Fruit fly (Drosophila melanogaster) whole organism, embryonic: ENCODE results near the gene put.
A peak's percentile ranks its signal among the peaks of the same experiment; 100 is the strongest.

Source experiments
- Awh ChIP-seq: fragments of 200-800 bp; sonication (Bioruptor generic); IDR thresholded peaks from 2 replicates; pipeline ENCODE4, ENCODE4 v1.3.6; 2022; ENCODE audit warnings: missing biosample characterization, missing genetic modification characterization
- CG10321 ChIP-seq: fragments of 200-800 bp; sonication (Bioruptor generic); IDR thresholded peaks from 2 replicates; pipeline ENCODE4 v1.3.6; 2022; ENCODE audit warnings: missing biosample characterization, missing genetic modification characterization
- CG10462 ChIP-seq: fragments of 200-800 bp; sonication (Bioruptor generic); optimal IDR thresholded peaks from 2 replicates; lab custom pipeline; 2016; ENCODE audit warnings: missing biosample characterization, missing genetic modification characterization
- CG12391 ChIP-seq: fragments of 200-800 bp; sonication (Bioruptor generic); optimal IDR thresholded peaks from 3 replicates; lab custom pipeline; 2018; ENCODE audit warnings: missing biosample characterization, mild to moderate bottlenecking, missing genetic modification characterization, moderate library complexity
- CG12769 ChIP-seq: fragments of 200-800 bp; sonication (Bioruptor generic); optimal IDR thresholded peaks from 2 replicates; lab custom pipeline; 2019; ENCODE audit warnings: missing biosample characterization, mild to moderate bottlenecking, missing genetic modification characterization, moderate library complexity
- CG15269 ChIP-seq: fragments of 200-800 bp; sonication (Bioruptor generic); optimal IDR thresholded peaks from 2 replicates; lab custom pipeline; 2018; ENCODE audit warnings: missing biosample characterization, mild to moderate bottlenecking, missing genetic modification characterization, moderate library complexity
- CG1529 ChIP-seq: fragments of 200-800 bp; sonication (Bioruptor generic); optimal IDR thresholded peaks from 3 replicates; lab custom pipeline; 2018; ENCODE audit warnings: missing biosample characterization, missing genetic modification characterization
- CG15514 ChIP-seq: fragments of 200-800 bp; sonication (Bioruptor generic); optimal IDR thresholded peaks from 3 replicates; lab custom pipeline; 2017; ENCODE audit warnings: missing biosample characterization, missing genetic modification characterization, mild to moderate bottlenecking, moderate library complexity, missing genetic modification reagents
- CG18011 ChIP-seq: fragments of 200-800 bp; sonication (Bioruptor generic); optimal IDR thresholded peaks from 2 replicates; lab custom pipeline; 2017; ENCODE audit warnings: missing biosample characterization, missing genetic modification characterization, mild to moderate bottlenecking, moderate library complexity, missing genotype
- CG18619 ChIP-seq: fragments of 200-800 bp; sonication (Bioruptor generic); optimal IDR thresholded peaks from 3 replicates; lab custom pipeline; 2017; ENCODE audit warnings: missing biosample characterization, mild to moderate bottlenecking, missing genetic modification characterization
- CG2129 ChIP-seq: fragments of 200-800 bp; sonication (Bioruptor generic); IDR thresholded peaks from 2 replicates; pipeline ENCODE4 v1.3.6; 2022; ENCODE audit warnings: missing biosample characterization, missing genetic modification characterization; ENCODE audit not compliant: partially characterized antibody
- CG31224 ChIP-seq: fragments of 200-800 bp; sonication (Bioruptor generic); IDR thresholded peaks from 2 replicates; pipeline ENCODE4 v1.3.6; 2022; ENCODE audit warnings: missing biosample characterization, missing genetic modification characterization
- CG31365 ChIP-seq: fragments of 200-800 bp; sonication (Bioruptor generic); optimal IDR thresholded peaks from 2 replicates; lab custom pipeline; 2018; ENCODE audit warnings: missing biosample characterization, mild to moderate bottlenecking, missing genetic modification characterization
- CG33557 ChIP-seq: fragments of 200-800 bp; sonication (Bioruptor generic); optimal IDR thresholded peaks from 2 replicates; lab custom pipeline; 2019; ENCODE audit warnings: missing biosample characterization, mild to moderate bottlenecking, missing genetic modification characterization, moderate library complexity
- CG4820 ChIP-seq: fragments of 200-800 bp; sonication (Bioruptor generic); optimal IDR thresholded peaks from 3 replicates; lab custom pipeline; 2016; ENCODE audit warnings: missing biosample characterization, missing genetic modification characterization
- CG6683 ChIP-seq: fragments of 200-800 bp; sonication (Bioruptor generic); optimal IDR thresholded peaks from 2 replicates; lab custom pipeline; 2017; ENCODE audit warnings: missing biosample characterization, mild to moderate bottlenecking, missing genetic modification characterization, missing genetic modification reagents
- CG6689 ChIP-seq: fragments of 200-800 bp; sonication (Bioruptor generic); IDR thresholded peaks from 2 replicates; pipeline ENCODE4 v1.3.6; 2022; ENCODE audit warnings: missing biosample characterization, missing genetic modification characterization
- CG7839 ChIP-seq: fragments of 200-800 bp; sonication (Bioruptor generic); optimal IDR thresholded peaks from 3 replicates; lab custom pipeline; 2018; ENCODE audit warnings: missing biosample characterization, mild to moderate bottlenecking, missing genetic modification characterization, moderate library complexity
- CG8281 ChIP-seq: fragments of 200-800 bp; sonication (Bioruptor generic); optimal IDR thresholded peaks from 2 replicates; lab custom pipeline; 2018; ENCODE audit warnings: missing biosample characterization, mild to moderate bottlenecking, missing genetic modification characterization, moderate library complexity
- CG8765 ChIP-seq: fragments of 200-800 bp; sonication (Bioruptor generic); IDR thresholded peaks from 2 replicates; pipeline ENCODE4 v1.3.6; 2022; ENCODE audit warnings: missing biosample characterization, missing genetic modification characterization
- CG8924 ChIP-seq: fragments of 200-800 bp; optimal IDR thresholded peaks from 3 replicates; lab custom pipeline; 2019; ENCODE audit warnings: missing biosample characterization, mild to moderate bottlenecking, missing genetic modification characterization, moderate library complexity
- D19A ChIP-seq: fragments of 200-800 bp; optimal IDR thresholded peaks from 3 replicates; lab custom pipeline; 2019; ENCODE audit warnings: missing biosample characterization, mild to moderate bottlenecking, missing genetic modification characterization, moderate library complexity
- Dll ChIP-seq: fragments of 200-800 bp; sonication (Bioruptor generic); IDR thresholded peaks from 4 replicates; pipeline ENCODE4 v1.3.6; 2022; ENCODE audit warnings: missing biosample characterization, missing genetic modification characterization; ENCODE audit not compliant: partially characterized antibody
- E2f1 ChIP-seq: fragments of 200-800 bp; sonication (Bioruptor generic); IDR thresholded peaks from 2 replicates; pipeline ENCODE4 v1.3.6; 2022; ENCODE audit warnings: missing biosample characterization, missing genetic modification characterization
- Kr ChIP-seq: fragments of 200-800 bp; sonication (Bioruptor generic); optimal IDR thresholded peaks from 2 replicates; lab custom pipeline; 2017; ENCODE audit warnings: missing biosample characterization, mild to moderate bottlenecking, missing genetic modification characterization
- Lpt ChIP-seq: fragments of >200 bp; optimal IDR thresholded peaks from 2 replicates; lab custom pipeline; 2018; ENCODE audit warnings: missing biosample characterization, missing genetic modification characterization
- Nf-YC ChIP-seq: fragments of 200-800 bp; optimal IDR thresholded peaks from 3 replicates; lab custom pipeline; 2019; ENCODE audit warnings: missing biosample characterization, mild to moderate bottlenecking, missing genetic modification characterization, moderate library complexity
- Sry-δ ChIP-seq: fragments of 200-800 bp; sonication (Bioruptor generic); optimal IDR thresholded peaks from 2 replicates; lab custom pipeline; 2016; ENCODE audit warnings: missing biosample characterization, missing genetic modification characterization
- az2 ChIP-seq: fragments of 200-800 bp; sonication (Bioruptor generic); optimal IDR thresholded peaks from 3 replicates; lab custom pipeline; 2016; ENCODE audit warnings: missing biosample characterization, missing genetic modification characterization
- bab2 ChIP-seq: fragments of 200-800 bp; sonication (Bioruptor generic); optimal IDR thresholded peaks from 2 replicates; lab custom pipeline; 2016; ENCODE audit warnings: missing biosample characterization, missing genetic modification characterization
- crp ChIP-seq, 2 experiments: fragments of 200-800 bp; sonication (Bioruptor generic); optimal IDR thresholded peaks; 2 replicates in 1 of 2; 3 replicates in 1 of 2; lab custom pipeline; 2017; ENCODE audit warnings: missing biosample characterization in 2 of 2, missing genetic modification characterization in 2 of 2, mild to moderate bottlenecking in 1 of 2, moderate library complexity in 1 of 2
- dati ChIP-seq: fragments of 200-800 bp; sonication (Bioruptor generic); IDR thresholded peaks from 2 replicates; pipeline ENCODE4 v1.3.6; 2022; ENCODE audit warnings: missing biosample characterization, missing genetic modification characterization
- dmrt99B ChIP-seq: fragments of 200-800 bp; sonication (Bioruptor generic); optimal IDR thresholded peaks from 2 replicates; lab custom pipeline; 2018; ENCODE audit warnings: missing biosample characterization, mild to moderate bottlenecking, missing genetic modification characterization, moderate library complexity
- jigr1 ChIP-seq: fragments of 200-800 bp; sonication (Bioruptor generic); IDR thresholded peaks from 3 replicates; pipeline ENCODE4 v1.3.6; 2022; ENCODE audit warnings: missing biosample characterization, missing genetic modification characterization
- knrl ChIP-seq: fragments of 200-800 bp; sonication (Bioruptor generic); IDR thresholded peaks from 3 replicates; pipeline ENCODE4 v1.3.6; 2022; ENCODE audit warnings: missing biosample characterization, missing genetic modification characterization; ENCODE audit not compliant: partially characterized antibody
- lbe ChIP-seq: fragments of 200-800 bp; sonication (Bioruptor generic); optimal IDR thresholded peaks from 2 replicates; lab custom pipeline; 2016; ENCODE audit warnings: missing biosample characterization, mild to moderate bottlenecking, missing genetic modification characterization
- lov ChIP-seq, 2 experiments: fragments of 200-800 bp in 1 of 2; fragments of >200 bp in 1 of 2; sonication (Bioruptor generic) in 1 of 2; IDR thresholded peaks in 1 of 2; optimal IDR thresholded peaks in 1 of 2; 2 replicates in 1 of 2; 3 replicates in 1 of 2; pipeline versions ENCODE4 v1.3.6 to Lab custom; 2017 to 2022; ENCODE audit warnings: missing biosample characterization in 1 of 2, missing genetic modification characterization in 1 of 2
- org-1 ChIP-seq: fragments of 200-800 bp; sonication (Bioruptor generic); optimal IDR thresholded peaks from 2 replicates; lab custom pipeline; 2017; ENCODE audit warnings: missing biosample characterization, missing genetic modification characterization
- peb ChIP-seq: fragments of 200-800 bp; sonication (Bioruptor generic); IDR thresholded peaks from 2 replicates; pipeline ENCODE4 v1.3.6; 2022; ENCODE audit warnings: missing biosample characterization, missing genetic modification characterization
- pnt ChIP-seq: fragments of 200-800 bp; sonication (Bioruptor generic); optimal IDR thresholded peaks from 3 replicates; lab custom pipeline; 2016; ENCODE audit warnings: missing biosample characterization, missing genetic modification characterization
- psq ChIP-seq: fragments of 200-800 bp; sonication (Bioruptor generic); optimal IDR thresholded peaks from 2 replicates; lab custom pipeline; 2017; ENCODE audit warnings: missing biosample characterization, missing genetic modification characterization
- pum ChIP-seq: fragments of 200-800 bp; sonication (Bioruptor generic); optimal IDR thresholded peaks from 2 replicates; lab custom pipeline; 2016; ENCODE audit warnings: missing biosample characterization, missing genetic modification characterization
- shn ChIP-seq: fragments of 200-800 bp; sonication (Bioruptor generic); optimal IDR thresholded peaks from 3 replicates; lab custom pipeline; 2016; ENCODE audit warnings: missing biosample characterization, missing genetic modification characterization
- ssp ChIP-seq: fragments of 200-800 bp; sonication (Bioruptor generic); IDR thresholded peaks from 2 replicates; pipeline ENCODE4 v1.3.6; 2022; ENCODE audit warnings: missing biosample characterization, missing genetic modification characterization
- tio ChIP-seq: fragments of 200-800 bp; sonication (Bioruptor generic); optimal IDR thresholded peaks from 2 replicates; lab custom pipeline; 2017; ENCODE audit warnings: missing biosample characterization, missing genetic modification characterization, inconsistent platforms
- ttk ChIP-seq: fragments of 200-800 bp; sonication (Bioruptor generic); IDR thresholded peaks from 2 replicates; pipeline ENCODE4 v2.1.2; 2022; ENCODE audit warnings: missing biosample characterization, missing genetic modification characterization
- zfh2 ChIP-seq: fragments of 200-800 bp; sonication (Bioruptor generic); optimal IDR thresholded peaks from 2 replicates; lab custom pipeline; 2016; ENCODE audit warnings: missing biosample characterization, missing genetic modification characterization

The put gene

DNA sequence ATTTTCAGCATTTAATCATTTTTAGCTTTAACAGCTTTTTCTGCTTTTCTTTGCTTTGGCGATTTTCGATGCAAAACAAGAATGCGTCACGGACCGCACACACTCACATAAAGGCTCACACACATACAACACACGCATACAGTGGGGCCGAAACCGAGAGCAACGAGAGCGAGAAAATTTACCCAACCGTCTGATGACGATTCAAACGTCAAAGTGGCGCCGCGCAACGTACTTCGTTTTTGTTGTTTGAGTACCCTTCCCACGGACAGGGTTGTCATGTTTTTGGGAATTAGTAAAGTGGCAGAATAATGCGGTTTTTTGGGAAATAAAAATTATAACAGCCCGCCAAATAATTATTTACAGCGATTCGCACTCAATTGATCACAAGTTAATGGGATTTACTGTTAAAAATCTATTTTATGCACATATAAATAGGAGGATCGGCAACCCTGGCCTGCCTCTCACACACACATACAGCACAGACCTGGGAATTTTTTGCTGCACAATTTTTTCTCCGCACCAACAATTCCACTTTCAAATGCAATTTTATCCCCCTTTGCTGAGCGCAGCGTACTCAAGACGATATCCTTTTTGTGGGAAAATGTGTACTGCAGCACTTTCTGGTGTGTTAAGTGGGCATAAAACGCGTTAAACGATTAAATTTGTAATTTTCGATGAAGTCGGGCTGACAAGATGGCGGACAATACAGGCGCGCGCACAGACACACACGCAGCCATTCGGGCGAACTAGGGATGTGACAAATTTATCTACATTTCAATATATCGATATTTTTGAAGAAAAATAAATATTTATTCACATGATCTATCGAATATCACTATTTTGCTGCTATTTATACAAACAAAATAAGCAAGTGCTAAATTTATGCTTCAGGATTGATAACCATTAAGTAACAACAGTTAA lies 29.7 kb upstream of the put start (continued):
- peak; percentile 82 for TF ChIP-seq CG8281 (tag; lab: Kevin White, UChicago)
- peak; percentile 70 for TF ChIP-seq CG10321 (GFP tag; lab: Robert Waterston, UW)
- TF ChIP-seq peb (GFP tag; lab: Robert Waterston, UW), result peak; percentile 86
- peak; percentile 91 for TF ChIP-seq lbe (GFP tag; lab: Kevin White, UChicago)
- peak; percentile 95 for TF ChIP-seq bab2 (GFP tag; lab: Kevin White, UChicago)
- TF ChIP-seq CG12391 (tag; lab: Kevin White, UChicago), result peak; percentile 92
- peak; percentile 92 for TF ChIP-seq zfh2 (GFP tag; lab: Kevin White, UChicago)
- peak; percentile 91 for TF ChIP-seq shn (GFP tag; lab: Kevin White, UChicago)
- peak; percentile 78 for TF ChIP-seq CG31365 (tag; lab: Kevin White, UChicago)
- TF ChIP-seq ttk (GFP tag; lab: Robert Waterston, UW), result peak; percentile 88
- TF ChIP-seq pum (GFP tag; lab: Kevin White, UChicago), result peak; percentile 90
- TF ChIP-seq Awh (GFP tag; lab: Robert Waterston, UW), result peak; percentile 88
- peak; percentile 92 for TF ChIP-seq CG6689 (GFP tag; lab: Robert Waterston, UW)
- TF ChIP-seq D19A (tag; lab: Kevin White, UChicago), result peak; percentile 92
- peak; percentile 59 for TF ChIP-seq knrl (GFP tag; lab: Robert Waterston, UW)
- TF ChIP-seq CG15269 (tag; lab: Kevin White, UChicago), result peak; percentile 95
- peak; percentile 90 for TF ChIP-seq E2f1 (GFP tag; lab: Robert Waterston, UW)
- TF ChIP-seq CG6683 (GFP tag; lab: Kevin White, UChicago), result peak; percentile 86
- peak; percentile 90 for TF ChIP-seq CG10462 (GFP tag; lab: Kevin White, UChicago)
- peak; percentile 90 for TF ChIP-seq CG15514 (GFP tag; lab: Kevin White, UChicago)
- peak; percentile 95 for TF ChIP-seq CG8924 (tag; lab: Kevin White, UChicago)
- peak in 1 of 2 experiments; percentile 50 for TF ChIP-seq crp (GFP tag; optimal IDR thresholded peaks at IDR 0.05; lab: Kevin White, UChicago)
- TF ChIP-seq CG8765 (GFP tag; lab: Robert Waterston, UW), result peak; percentile 90
- peak; percentile 53 for TF ChIP-seq Nf-YC (tag; lab: Kevin White, UChicago)
- TF ChIP-seq dmrt99B (tag; lab: Kevin White, UChicago), result peak; percentile 94
- peak; percentile 96 for TF ChIP-seq CG12769
- peak; percentile 95 for TF ChIP-seq CG7839 (tag; lab: Kevin White, UChicago)
- TF ChIP-seq jigr1 (GFP tag; lab: Robert Waterston, UW), result peak; percentile 67; the same call in 1 of the 3 replicates
- peak; percentile 87 for TF ChIP-seq CG31224 (GFP tag; lab: Robert Waterston, UW)
- TF ChIP-seq CG18619 (GFP tag; lab: Kevin White, UChicago), result peak; percentile 95
- TF ChIP-seq az2, result peak; percentile 92
- TF ChIP-seq CG33557, result peak; percentile 93
- TF ChIP-seq tio, result peak; percentile 87
- TF ChIP-seq pnt (GFP tag; lab: Kevin White, UChicago), result peak; percentile 87
- peak; percentile 70; the same call in 2 of the 4 replicates for TF ChIP-seq Dll (GFP tag; lab: Robert Waterston, UW)
- peak; percentile 79 for TF ChIP-seq Sry-δ (GFP tag; lab: Kevin White, UChicago)
- peak; percentile 79 for TF ChIP-seq CG18011 (GFP tag; lab: Kevin White, UChicago)
- peak; percentile 62 for TF ChIP-seq Kr (GFP tag; lab: Kevin White, UChicago)
- TF ChIP-seq dati (GFP tag; lab: Robert Waterston, UW), result peak; percentile 56; the same call in 1 of the 2 replicates
- TF ChIP-seq CG2129 (GFP tag; lab: Robert Waterston, UW), result peak; percentile 27; the same call in 1 of the 2 replicates
- peak; percentile 84 for TF ChIP-seq ssp (GFP tag; lab: Robert Waterston, UW)
- no peak for TF ChIP-seq Lpt (GFP tag; lab: Kevin White, UChicago)
- TF ChIP-seq psq (GFP tag; lab: Kevin White, UChicago), result peak; percentile 22
- TF ChIP-seq CG1529 (GFP tag; lab: Kevin White, UChicago), result peak; percentile 93
- peak; percentile 88 for TF ChIP-seq CG4820
- TF ChIP-seq org-1 (GFP tag; lab: Kevin White, UChicago), result peak; percentile 93
- no peak for TF ChIP-seq lov (optimal IDR thresholded peaks at IDR 0.05; lab: Kevin White, UChicago)
- TF ChIP-seq lov (GFP tag; IDR thresholded peaks at IDR 0.05; lab: Robert Waterston, UW), result peak; percentile 87
